Fruit fly (Drosophila melanogaster) whole organism, wandering third instar larva: ENCODE data around the gene janB.

ENCODE experiments used
- Abd-B ChIP-seq: fragments of >200 bp; optimal IDR thresholded peaks from 2 replicates; lab custom pipeline; 2017; ENCODE audit warnings: missing biosample characterization, missing genetic modification characterization
- CG32264 ChIP-seq: fragments of 200-800 bp; sonication (Bioruptor generic); optimal IDR thresholded peaks from 2 replicates; lab custom pipeline; 2016; ENCODE audit warnings: missing biosample characterization, missing genetic modification characterization
- CG9705 ChIP-seq: fragments of 200-800 bp; sonication (Bioruptor generic); optimal IDR thresholded peaks from 2 replicates; lab custom pipeline; 2018; ENCODE audit warnings: missing biosample characterization, mild to moderate bottlenecking, missing genetic modification characterization
- CrebA ChIP-seq: fragments of 200-800 bp; sonication (Bioruptor generic); optimal IDR thresholded peaks from 2 replicates; lab custom pipeline; 2016; ENCODE audit warnings: missing biosample characterization, mild to moderate bottlenecking, missing genetic modification characterization, borderline replicate concordance
- Dfd ChIP-seq: fragments of >200 bp; optimal IDR thresholded peaks from 2 replicates; lab custom pipeline; 2017; ENCODE audit warnings: missing biosample characterization, missing genetic modification characterization
- Dif ChIP-seq: fragments of 200-275, 200-300 bp; sonication (Bioruptor generic); optimal IDR thresholded peaks from 2 replicates; lab custom pipeline; 2018; ENCODE audit warnings: missing biosample characterization, missing genetic modification characterization; ENCODE audit not compliant: partially characterized antibody
- GATAd ChIP-seq: sonication (Bioruptor generic); optimal IDR thresholded peaks from 2 replicates; lab custom pipeline; 2016; ENCODE audit warnings: missing biosample characterization, missing genetic modification characterization
- HLH106 ChIP-seq: fragments of 200-800 bp; optimal IDR thresholded peaks from 3 replicates; lab custom pipeline; 2019; ENCODE audit warnings: missing biosample characterization, mild to moderate bottlenecking, missing genetic modification characterization, moderate library complexity
- Hnf4 ChIP-seq: fragments of 200-800 bp; sonication (Bioruptor generic); optimal IDR thresholded peaks from 2 replicates; lab custom pipeline; 2016; ENCODE audit warnings: missing biosample characterization, mild to moderate bottlenecking, missing genetic modification characterization
- Hr78 ChIP-seq: fragments of >200 bp; optimal IDR thresholded peaks from 2 replicates; lab custom pipeline; 2017; ENCODE audit warnings: missing biosample characterization, missing genetic modification characterization
- Hr83 ChIP-seq: fragments of 200-300 bp; sonication (Bioruptor generic); optimal IDR thresholded peaks from 2 replicates; lab custom pipeline; 2016; ENCODE audit warnings: missing biosample characterization, mild to moderate bottlenecking, missing genetic modification characterization, moderate library complexity; ENCODE audit not compliant: poor library complexity, severe bottlenecking
- Jra ChIP-seq: sonication (Bioruptor generic); optimal IDR thresholded peaks from 2 replicates; lab custom pipeline; 2016; ENCODE audit warnings: missing biosample characterization, missing genetic modification characterization
- Mio ChIP-seq: sonication (Bioruptor generic); optimal IDR thresholded peaks from 2 replicates; lab custom pipeline; 2016; ENCODE audit warnings: missing biosample characterization, missing genetic modification characterization
- Myc ChIP-seq: fragments of >200 bp; optimal IDR thresholded peaks from 2 replicates; lab custom pipeline; 2017
- N ChIP-seq: fragments of >200 bp; optimal IDR thresholded peaks from 2 replicates; lab custom pipeline; 2018; ENCODE audit warnings: missing biosample characterization, missing external identifiers, missing genetic modification characterization
- OdsH ChIP-seq: fragments of 200-800 bp; sonication (Bioruptor generic); optimal IDR thresholded peaks from 2 replicates; lab custom pipeline; 2016; ENCODE audit warnings: missing biosample characterization, mild to moderate bottlenecking, missing genetic modification characterization
- Rel ChIP-seq, 2 experiments: fragments of 200-800 bp; sonication (Bioruptor generic) in 1 of 2; optimal IDR thresholded peaks; 2 replicates in 1 of 2; 3 replicates in 1 of 2; lab custom pipeline; 2016 to 2019; ENCODE audit warnings: mild to moderate bottlenecking in 2 of 2, missing biosample characterization in 2 of 2, missing genetic modification characterization in 2 of 2, moderate library complexity in 1 of 2
- Sp1 ChIP-seq: fragments of 200-800 bp; sonication (Bioruptor generic); optimal IDR thresholded peaks from 3 replicates; lab custom pipeline; 2019; ENCODE audit warnings: missing biosample characterization, mild to moderate bottlenecking, missing genetic modification characterization, moderate library complexity
- Vsx2 ChIP-seq: fragments of 200-300, 225-300 bp; sonication (Bioruptor generic); optimal IDR thresholded peaks from 2 replicates; lab custom pipeline; 2018; ENCODE audit warnings: missing biosample characterization, missing genetic modification characterization; ENCODE audit not compliant: partially characterized antibody
- br ChIP-seq: fragments of 200-800 bp; sonication (Bioruptor generic); optimal IDR thresholded peaks from 2 replicates; lab custom pipeline; 2016; ENCODE audit warnings: missing biosample characterization, missing genetic modification characterization
- brk ChIP-seq: fragments of 200-800 bp; sonication (Bioruptor generic); optimal IDR thresholded peaks from 2 replicates; lab custom pipeline; 2016; ENCODE audit warnings: missing biosample characterization, mild to moderate bottlenecking, missing genetic modification characterization
- dl ChIP-seq, 2 experiments: fragments of 175-275, 200-275 bp in 1 of 2; fragments of 200-275 bp in 1 of 2; sonication (Bioruptor generic); optimal IDR thresholded peaks; lab custom pipeline; 2018; ENCODE audit warnings: mild to moderate bottlenecking in 2 of 2, missing biosample characterization in 2 of 2, missing genetic modification characterization in 2 of 2, moderate library complexity in 2 of 2; ENCODE audit not compliant: partially characterized antibody in 2 of 2, insufficient read depth in 1 of 2
- dmrt93B ChIP-seq: fragments of 200-800 bp; sonication (Bioruptor generic); optimal IDR thresholded peaks from 2 replicates; lab custom pipeline; 2018; ENCODE audit warnings: missing biosample characterization, mild to moderate bottlenecking, missing genetic modification characterization
- dsf ChIP-seq: sonication (Bioruptor generic); optimal IDR thresholded peaks from 2 replicates; lab custom pipeline; 2016; ENCODE audit warnings: missing biosample characterization, missing genetic modification characterization, borderline replicate concordance
- ey ChIP-seq: fragments of 200-800 bp; sonication (Bioruptor generic); optimal IDR thresholded peaks from 2 replicates; lab custom pipeline; 2016; ENCODE audit warnings: missing biosample characterization, missing genetic modification characterization
- foxo ChIP-seq, 2 experiments: fragments of 200-800 bp; sonication (Bioruptor generic); optimal IDR thresholded peaks; 2 replicates in 1 of 2; 3 replicates in 1 of 2; lab custom pipeline; 2016 to 2017; ENCODE audit warnings: missing biosample characterization in 2 of 2, missing genetic modification characterization in 2 of 2
- fru ChIP-seq: fragments of 200-800 bp; sonication (Bioruptor generic); optimal IDR thresholded peaks from 3 replicates; lab custom pipeline; 2016; ENCODE audit warnings: missing biosample characterization, mild to moderate bottlenecking, missing genetic modification characterization
- h ChIP-seq: fragments of 200-800 bp; sonication (Bioruptor generic); optimal IDR thresholded peaks from 3 replicates; lab custom pipeline; 2016; ENCODE audit warnings: missing biosample characterization, mild to moderate bottlenecking, missing genetic modification characterization
- jim ChIP-seq: fragments of 175-275, 200-325 bp; sonication (Bioruptor generic); optimal IDR thresholded peaks from 2 replicates; lab custom pipeline; 2016; ENCODE audit warnings: missing biosample characterization, mild to moderate bottlenecking, missing genetic modification characterization
- lola ChIP-seq: fragments of >200 bp; optimal IDR thresholded peaks from 2 replicates; lab custom pipeline; 2017; ENCODE audit warnings: missing biosample characterization, missing genetic modification characterization
- pan ChIP-seq: fragments of >200 bp; optimal IDR thresholded peaks from 2 replicates; lab custom pipeline; 2017
- psq ChIP-seq: fragments of 200-800 bp; sonication (Bioruptor generic); optimal IDR thresholded peaks from 3 replicates; lab custom pipeline; 2017; ENCODE audit warnings: missing biosample characterization, mild to moderate bottlenecking, missing genetic modification characterization, moderate library complexity
- rgr ChIP-seq: fragments of 200-800 bp; sonication (Bioruptor generic); optimal IDR thresholded peaks from 3 replicates; lab custom pipeline; 2016; ENCODE audit warnings: missing biosample characterization, mild to moderate bottlenecking, missing genetic modification characterization
- sage ChIP-seq: fragments of 200-800 bp; sonication (Bioruptor generic); optimal IDR thresholded peaks from 2 replicates; lab custom pipeline; 2016; ENCODE audit warnings: missing biosample characterization, mild to moderate bottlenecking, missing genetic modification characterization
- sv ChIP-seq: fragments of 200-800 bp; sonication (Bioruptor generic); optimal IDR thresholded peaks from 3 replicates; lab custom pipeline; 2016; ENCODE audit warnings: missing biosample characterization, missing genetic modification characterization
- tai ChIP-seq: sonication (Bioruptor generic); optimal IDR thresholded peaks from 2 replicates; lab custom pipeline; 2016; ENCODE audit warnings: missing biosample characterization, missing genetic modification characterization
- usp ChIP-seq: fragments of >200 bp; optimal IDR thresholded peaks from 2 replicates; lab custom pipeline; 2017; ENCODE audit warnings: missing biosample characterization, missing genetic modification characterization
- woc ChIP-seq: sonication (Bioruptor generic); optimal IDR thresholded peaks from 2 replicates; lab custom pipeline; 2016; ENCODE audit warnings: missing biosample characterization, mild to moderate bottlenecking, missing genetic modification characterization

Gene janB

DNA sequence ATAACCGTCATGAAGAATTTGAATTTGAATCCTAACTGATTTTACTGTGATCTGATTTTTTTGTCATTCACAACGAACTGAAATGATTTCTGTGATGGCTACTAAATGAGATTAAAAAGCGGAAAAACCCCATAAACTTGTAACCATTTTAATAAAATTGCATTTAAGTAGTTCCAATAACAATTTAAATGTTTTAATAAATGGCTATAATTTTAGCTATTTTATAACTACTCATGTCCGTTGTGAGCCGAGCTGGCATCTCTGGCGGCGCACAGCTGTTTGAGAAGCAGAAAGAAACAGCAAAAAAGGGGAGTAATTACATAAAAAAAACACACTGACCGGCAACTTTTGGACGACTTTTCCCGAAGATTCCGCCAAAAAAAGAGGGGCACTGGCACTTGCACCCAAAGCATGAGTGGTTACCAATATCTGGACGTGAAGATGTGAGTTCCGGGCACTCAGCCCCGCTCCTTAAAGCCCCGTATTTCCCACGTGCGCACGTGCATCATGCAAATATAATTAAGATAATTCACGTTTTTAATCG is 18.1 kb upstream of the janB start, which contains the start of the genes CG7950 and Rpp14a:
Gene CG7950 (plus strand): TSS at position 268 of the 544 bp plus-strand sequence.
Gene Rpp14a (plus strand): TSS at position 268 of the 544 bp plus-strand sequence.
- peak; percentile 69 for TF ChIP-seq dsf (GFP tag; lab: Kevin White, UChicago)
- no peak for TF ChIP-seq jim (GFP tag; lab: Kevin White, UChicago)
- TF ChIP-seq N (GFP tag; lab: Kevin White, UChicago) = no peak
- peak; percentile 77 for TF ChIP-seq CG9705 (GFP tag; lab: Kevin White, UChicago)
- peak; percentile 91 for TF ChIP-seq ey (GFP tag; lab: Kevin White, UChicago)
- TF ChIP-seq Rel (GFP tag; optimal IDR thresholded peaks at IDR 0.05; lab: Kevin White, UChicago) = no peak
- TF ChIP-seq Rel (tag; optimal IDR thresholded peaks at IDR 0.05; lab: Kevin White, UChicago) = peak; percentile 86
- peak; percentile 17 for TF ChIP-seq Mio (GFP tag; lab: Kevin White, UChicago)
- TF ChIP-seq sage (GFP tag; lab: Kevin White, UChicago) = peak; percentile 62
- no peak for TF ChIP-seq lola (GFP tag; lab: Kevin White, UChicago)
- no peak for TF ChIP-seq Dfd (GFP tag; lab: Kevin White, UChicago)
- TF ChIP-seq Hr83 (GFP tag; lab: Kevin White, UChicago) = peak; percentile 72
- no peak for TF ChIP-seq Hr78 (GFP tag; lab: Kevin White, UChicago)
- peak; percentile 94 for TF ChIP-seq Myc
- no peak for TF ChIP-seq pan (lab: Kevin White, UChicago)
- peak; percentile 82 for TF ChIP-seq Sp1 (GFP tag; lab: Kevin White, UChicago)
- TF ChIP-seq CrebA = no peak
- TF ChIP-seq h (GFP tag; lab: Kevin White, UChicago) = peak; percentile 91
- TF ChIP-seq dl (GFP tag; optimal IDR thresholded peaks at IDR 0.05; lab: Kevin White, UChicago; ENCODE audit: insufficient read depth in 1 of 2, partially characterized antibody in 2 of 2) = no peak
- peak; percentile 81 for TF ChIP-seq woc (GFP tag; lab: Kevin White, UChicago)
- TF ChIP-seq usp (GFP tag; lab: Kevin White, UChicago) = no peak
- no peak for TF ChIP-seq Dif (GFP tag; lab: Kevin White, UChicago)
- TF ChIP-seq Abd-B (GFP tag; lab: Kevin White, UChicago) = no peak
- TF ChIP-seq CG32264 (GFP tag; lab: Kevin White, UChicago) = peak; percentile 52
- no peak for TF ChIP-seq Hnf4 (GFP tag; lab: Kevin White, UChicago)
- peak; percentile 85 for TF ChIP-seq Jra (GFP tag; lab: Kevin White, UChicago)
- no peak for TF ChIP-seq tai
- peak in 1 of 2 experiments; percentile 88 for TF ChIP-seq foxo (GFP tag; optimal IDR thresholded peaks at IDR 0.05; lab: Kevin White, UChicago)
- TF ChIP-seq br (GFP tag; lab: Kevin White, UChicago) = peak; percentile 87
- peak; percentile 65 for TF ChIP-seq GATAd (GFP tag; lab: Kevin White, UChicago)
- peak; percentile 81 for TF ChIP-seq OdsH (GFP tag; lab: Kevin White, UChicago)
- peak; percentile 93 for TF ChIP-seq rgr (GFP tag; lab: Kevin White, UChicago)
- peak; percentile 80 for TF ChIP-seq psq
- TF ChIP-seq HLH106 (tag; lab: Kevin White, UChicago) = peak; percentile 89
- peak; percentile 43 for TF ChIP-seq sv (GFP tag; lab: Kevin White, UChicago)
- peak; percentile 52 for TF ChIP-seq dmrt93B (GFP tag; lab: Kevin White, UChicago)
- TF ChIP-seq Vsx2 (GFP tag; lab: Kevin White, UChicago) = no peak
- no peak for TF ChIP-seq brk (GFP tag; lab: Kevin White, UChicago)
- TF ChIP-seq fru (GFP tag; lab: Kevin White, UChicago) = peak; percentile 85

DNA sequence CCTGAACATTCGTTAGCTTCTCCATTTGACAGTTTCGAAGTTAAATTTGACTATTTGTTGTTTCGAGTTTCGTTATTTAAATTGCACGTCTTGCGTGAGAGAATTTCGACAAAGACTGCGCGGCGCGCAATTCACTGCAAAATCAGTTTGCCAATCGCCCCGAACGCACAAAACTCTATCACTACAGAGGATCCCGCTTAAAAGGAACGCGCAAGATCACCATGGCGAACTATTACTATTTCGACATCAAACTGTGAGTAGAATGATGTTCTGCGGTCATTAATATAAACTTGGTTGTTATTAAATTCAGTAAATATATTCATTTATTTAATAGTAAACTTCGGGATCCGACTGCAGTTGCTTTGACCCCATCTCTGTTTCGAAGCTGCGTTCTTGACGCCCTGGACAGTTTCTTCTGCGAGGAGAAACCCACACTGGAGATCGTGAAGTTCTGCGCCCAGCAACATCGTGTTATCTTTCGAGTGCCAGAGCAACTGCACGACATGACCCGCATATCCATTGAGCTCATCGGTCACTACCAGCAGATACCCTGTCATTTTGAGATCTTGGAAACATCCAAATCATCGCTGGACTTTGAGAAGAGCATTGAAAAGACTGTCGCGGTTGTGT is 17.5 kb upstream of the janB start, which contains the start of the genes Rpp14b and spn-A:
Gene Rpp14b (plus strand): TSS at position 43 of the 630 bp plus-strand sequence.
Gene spn-A (minus strand): TSS at position 123 of the 630 bp plus-strand sequence.
- TF ChIP-seq Jra (GFP tag; lab: Kevin White, UChicago) (no peak), OdsH (GFP tag; lab: Kevin White, UChicago) (peak; percentile 4), usp (GFP tag; lab: Kevin White, UChicago) (no peak), rgr (GFP tag; lab: Kevin White, UChicago) (peak; percentile 53), Hr83 (GFP tag; lab: Kevin White, UChicago) (peak; percentile 21), Rel (GFP tag; optimal IDR thresholded peaks at IDR 0.05; lab: Kevin White, UChicago) (no peak), Rel (tag; optimal IDR thresholded peaks at IDR 0.05; lab: Kevin White, UChicago) (no peak), Abd-B (GFP tag; lab: Kevin White, UChicago) (no peak), brk (GFP tag; lab: Kevin White, UChicago) (no peak), CG9705 (GFP tag; lab: Kevin White, UChicago) (no peak), tai (no peak), HLH106 (tag; lab: Kevin White, UChicago) (peak; percentile 39), woc (GFP tag; lab: Kevin White, UChicago) (peak; percentile 47), lola (GFP tag; lab: Kevin White, UChicago) (no peak), ey (GFP tag; lab: Kevin White, UChicago) (peak; percentile 19), psq (no peak), Dfd (GFP tag; lab: Kevin White, UChicago) (no peak), foxo (GFP tag; optimal IDR thresholded peaks at IDR 0.05; lab: Kevin White, UChicago) (peak in 1 of 2 experiments; percentile 43), fru (GFP tag; lab: Kevin White, UChicago) (no peak), Mio (GFP tag; lab: Kevin White, UChicago) (no peak), Sp1 (GFP tag; lab: Kevin White, UChicago) (peak; percentile 13), CrebA (no peak), GATAd (GFP tag; lab: Kevin White, UChicago) (no peak), h (GFP tag; lab: Kevin White, UChicago) (peak; percentile 18), br (GFP tag; lab: Kevin White, UChicago) (peak; percentile 30)
